Worm (Caenorhabditis elegans): ENCODE measurements around the gene F29B9.7.

F29B9.7 gene

ce11 chrIV:4655979-4656378 lies 6.4 kb downstream of the F29B9.7 start:
- TF ChIP-seq nhr-71 (tag; optimal IDR thresholded peaks at IDR 0.05) (no peak), ceh-8 (GFP tag; optimal IDR thresholded peaks at IDR 0.05) (peak; percentile 19), blmp-1 (tag; optimal IDR thresholded peaks at IDR 0.05) (no peak)

- TF ChIP-seq elt-2 (tag; optimal IDR thresholded peaks at IDR 0.05) (no peak), efl-1 (optimal IDR thresholded peaks at IDR 0.05) (no peak), efl-1 (GFP tag; optimal IDR thresholded peaks at IDR 0.05 in 1 of 2) (peak in 1 of 2 experiments; percentile 67)
Observed at ce11 chrIV:4656380-4656779, 6.8 kb downstream of the F29B9.7 start.

ce11 chrIV:4657874-4658273 lies 8.3 kb downstream of the F29B9.7 start, which contains the start of gene col-111:
Gene col-111 (minus strand): TSS chrIV:4657974.
- TF ChIP-seq C34B4.2 (tag; optimal IDR thresholded peaks at IDR 0.05), result no peak
- no peak for TF ChIP-seq efl-1 (optimal IDR thresholded peaks at IDR 0.05)
- peak in 1 of 2 experiments; percentile 55 for TF ChIP-seq efl-1 (GFP tag; optimal IDR thresholded peaks at IDR 0.05 in 1 of 2)
- TF ChIP-seq egl-27 (tag; optimal IDR thresholded peaks at IDR 0.05), result no peak
- TF ChIP-seq ceh-90 (tag; optimal IDR thresholded peaks at IDR 0.05), result no peak
- TF ChIP-seq sup-37 (GFP tag; optimal IDR thresholded peaks at IDR 0.05), result no peak
- TF ChIP-seq dpl-1 (GFP tag; optimal IDR thresholded peaks at IDR 0.05), result no peak

- TF ChIP-seq fkh-10 (GFP tag; optimal IDR thresholded peaks at IDR 0.05) (no peak), ama-1 (optimal IDR thresholded peaks at IDR 0.05) (peak; percentile 13), pag-3 (tag; optimal IDR thresholded peaks at IDR 0.05; ENCODE audit: borderline replicate concordance, insufficient read depth) (no peak), nhr-71 (tag; optimal IDR thresholded peaks at IDR 0.05) (peak; percentile 25), ets-5 (GFP tag; IDR thresholded peaks at IDR 0.05) (no peak)
Observed at ce11 chrIV:4659277-4659676, 9.7 kb downstream of the F29B9.7 start, which contains the start of gene mrps-21. Gene mrps-21 (minus strand): TSS chrIV:4659517.

- peak; percentile 83 for TF ChIP-seq jun-1 (tag; optimal IDR thresholded peaks at IDR 0.05)
- peak; percentile 86 for TF ChIP-seq lin-13 (GFP tag; optimal IDR thresholded peaks at IDR 0.05)
- peak; percentile 87 to 91 for TF ChIP-seq efl-1 (optimal IDR thresholded peaks at IDR 0.05)
- peak; percentile 68 to 97 for TF ChIP-seq efl-1 (GFP tag; optimal IDR thresholded peaks at IDR 0.05 in 1 of 2)
- TF ChIP-seq lir-3 (tag; optimal IDR thresholded peaks at IDR 0.05; ENCODE audit: poor library complexity), result peak; percentile 91
- peak; percentile 72 to 78 (median 77) for TF ChIP-seq dpl-1 (GFP tag; optimal IDR thresholded peaks at IDR 0.05)
- TF ChIP-seq blmp-1 (tag; optimal IDR thresholded peaks at IDR 0.05), result peak; percentile 60
- TF ChIP-seq grh-1 (GFP tag; IDR thresholded peaks at IDR 0.05), result peak; percentile 74
- TF ChIP-seq ceh-82 (tag; optimal IDR thresholded peaks at IDR 0.05), result peak; percentile 64 to 90 (median 82)
- peak; percentile 86 for TF ChIP-seq hpl-2 (GFP tag; optimal IDR thresholded peaks at IDR 0.05)
- TF ChIP-seq nhr-77 (tag; optimal IDR thresholded peaks at IDR 0.05), result peak; percentile 68
- TF ChIP-seq fkh-4 (tag; optimal IDR thresholded peaks at IDR 0.05; ENCODE audit: borderline replicate concordance), result peak; percentile 81
- peak; percentile 79 for TF ChIP-seq ztf-4 (tag; optimal IDR thresholded peaks at IDR 0.05)
- TF ChIP-seq lin-14 (GFP tag; optimal IDR thresholded peaks at IDR 0.05), result peak; percentile 95
- peak; percentile 53 for TF ChIP-seq zip-4 (GFP tag; optimal IDR thresholded peaks at IDR 0.05)
- peak; percentile 94 for TF ChIP-seq unc-86 (tag; optimal IDR thresholded peaks at IDR 0.05)
- no peak for TF ChIP-seq pag-3 (tag; optimal IDR thresholded peaks at IDR 0.05; ENCODE audit: borderline replicate concordance, insufficient read depth)
- TF ChIP-seq C16A3.4 (tag; optimal IDR thresholded peaks at IDR 0.05), result peak; percentile 80
- TF ChIP-seq ceh-63 (GFP tag; optimal IDR thresholded peaks at IDR 0.05), result peak; percentile 86
- TF ChIP-seq Y116A8C.19 (tag; optimal IDR thresholded peaks at IDR 0.05; ENCODE audit: borderline replicate concordance), result peak; percentile 74
- TF ChIP-seq ceh-8 (GFP tag; optimal IDR thresholded peaks at IDR 0.05), result peak; percentile 42
- peak; percentile 29 for TF ChIP-seq F16B12.6 (tag; optimal IDR thresholded peaks at IDR 0.05)
- peak; percentile 79 for TF ChIP-seq lin-15B (tag; optimal IDR thresholded peaks at IDR 0.05)
- peak; percentile 80 to 87 for TF ChIP-seq lin-35 (GFP tag; optimal IDR thresholded peaks at IDR 0.05)
- peak; percentile 98 for TF ChIP-seq pax-3 (tag; optimal IDR thresholded peaks at IDR 0.05)
- peak in 2 of 6 experiments; percentile 31 to 51 for TF ChIP-seq elt-3 (tag; optimal IDR thresholded peaks at IDR 0.05)
- TF ChIP-seq swsn-7 (tag; optimal IDR thresholded peaks at IDR 0.05), result peak; percentile 94
- TF ChIP-seq nhr-237 (tag; optimal IDR thresholded peaks at IDR 0.05), result peak; percentile 80
- TF ChIP-seq ama-1 (optimal IDR thresholded peaks at IDR 0.05), result peak; percentile 57
- peak; percentile 89 for TF ChIP-seq aha-1 (tag; optimal IDR thresholded peaks at IDR 0.05)
- peak; percentile 95 for TF ChIP-seq nhr-20 (tag; optimal IDR thresholded peaks at IDR 0.05)
- TF ChIP-seq sup-37 (GFP tag; optimal IDR thresholded peaks at IDR 0.05), result peak; percentile 68
Observed at ce11 chrIV:4660151-4661041, 10.8 kb downstream of the F29B9.7 start, which contains the start of the genes F29B9.11 and jmjd-1.2. Gene F29B9.11 (minus strand): TSS chrIV:4660201. Gene jmjd-1.2 (plus strand): TSS chrIV:4660991.
